Fruit fly (Drosophila melanogaster) whole organism, embryonic: ENCODE measurements around the gene xmas.
A peak's percentile ranks its signal among the peaks of the same experiment; 100 is the strongest.

Experiments
- CG10209 ChIP-seq: fragments of 200-800 bp; sonication (Bioruptor generic); optimal IDR thresholded peaks from 3 replicates; lab custom pipeline; 2017; ENCODE audit warnings: missing biosample characterization, mild to moderate bottlenecking, missing genetic modification characterization, missing genetic modification reagents
- CG10366 ChIP-seq: fragments of 200-800 bp; sonication (Bioruptor generic); IDR thresholded peaks from 2 replicates; pipeline ENCODE4 v1.3.6; 2022; ENCODE audit warnings: missing biosample characterization, missing genetic modification characterization
- CG11723 ChIP-seq: fragments of 200-800 bp; sonication (Bioruptor generic); optimal IDR thresholded peaks from 2 replicates; lab custom pipeline; 2017; ENCODE audit warnings: missing biosample characterization, mild to moderate bottlenecking, missing genetic modification characterization
- CG12391 ChIP-seq: fragments of 200-800 bp; sonication (Bioruptor generic); optimal IDR thresholded peaks from 3 replicates; lab custom pipeline; 2018; ENCODE audit warnings: missing biosample characterization, mild to moderate bottlenecking, missing genetic modification characterization, moderate library complexity
- CG12659 ChIP-seq: fragments of 200-800 bp; sonication (Bioruptor generic); optimal IDR thresholded peaks from 3 replicates; lab custom pipeline; 2017; ENCODE audit warnings: mild to moderate bottlenecking, missing biosample characterization, missing genetic modification reagents, missing genetic modification characterization
- CG13424 ChIP-seq: fragments of 200-800 bp; sonication (Bioruptor generic); optimal IDR thresholded peaks from 2 replicates; lab custom pipeline; 2019; ENCODE audit warnings: missing biosample characterization, mild to moderate bottlenecking, missing genetic modification characterization, moderate library complexity
- CG14441 ChIP-seq: fragments of 200-800 bp; sonication (Bioruptor generic); IDR thresholded peaks from 2 replicates; pipeline ENCODE4 v1.3.6; 2022; ENCODE audit warnings: missing biosample characterization, missing genetic modification characterization
- CG15269 ChIP-seq: fragments of 200-800 bp; sonication (Bioruptor generic); optimal IDR thresholded peaks from 2 replicates; lab custom pipeline; 2018; ENCODE audit warnings: missing biosample characterization, mild to moderate bottlenecking, missing genetic modification characterization, moderate library complexity
- CG1529 ChIP-seq: fragments of 200-800 bp; sonication (Bioruptor generic); optimal IDR thresholded peaks from 3 replicates; lab custom pipeline; 2018; ENCODE audit warnings: missing biosample characterization, missing genetic modification characterization
- CG15696 ChIP-seq: fragments of 200-800 bp; sonication (Bioruptor generic); optimal IDR thresholded peaks from 2 replicates; lab custom pipeline; 2019; ENCODE audit warnings: missing biosample characterization, mild to moderate bottlenecking, missing genetic modification characterization, moderate library complexity
- CG16863 ChIP-seq: fragments of 200-800 bp; sonication (Bioruptor generic); optimal IDR thresholded peaks from 3 replicates; lab custom pipeline; 2016; ENCODE audit warnings: missing biosample characterization, missing genetic modification characterization
- CG18619 ChIP-seq: fragments of 200-800 bp; sonication (Bioruptor generic); optimal IDR thresholded peaks from 3 replicates; lab custom pipeline; 2017; ENCODE audit warnings: missing biosample characterization, mild to moderate bottlenecking, missing genetic modification characterization
- CG2712 ChIP-seq: fragments of 200-800 bp; optimal IDR thresholded peaks from 3 replicates; lab custom pipeline; 2019; ENCODE audit warnings: missing biosample characterization, mild to moderate bottlenecking, missing genetic modification characterization, moderate library complexity
- CG32772 ChIP-seq: fragments of 200-800 bp; sonication (Bioruptor generic); IDR thresholded peaks from 2 replicates; pipeline ENCODE4 v1.3.6; 2022; ENCODE audit warnings: missing biosample characterization, missing genetic modification characterization
- CG3407 ChIP-seq: fragments of 200-800 bp; sonication (Bioruptor generic); optimal IDR thresholded peaks from 2 replicates; lab custom pipeline; 2018; ENCODE audit warnings: missing biosample characterization, mild to moderate bottlenecking, missing genetic modification characterization
- CG4854 ChIP-seq: fragments of 200-800 bp; sonication (Bioruptor generic); optimal IDR thresholded peaks from 2 replicates; lab custom pipeline; 2016; ENCODE audit warnings: missing biosample characterization, missing genetic modification characterization, inconsistent platforms
- CG5245 ChIP-seq: fragments of 200-800 bp; sonication (Bioruptor generic); optimal IDR thresholded peaks from 3 replicates; lab custom pipeline; 2016; ENCODE audit warnings: missing biosample characterization, missing genetic modification characterization
- CG7271 ChIP-seq: fragments of 200-800 bp; sonication (Bioruptor generic); optimal IDR thresholded peaks from 2 replicates; lab custom pipeline; 2018; ENCODE audit warnings: missing biosample characterization, mild to moderate bottlenecking, missing genetic modification characterization, moderate library complexity
- CG8924 ChIP-seq: fragments of 200-800 bp; optimal IDR thresholded peaks from 3 replicates; lab custom pipeline; 2019; ENCODE audit warnings: missing biosample characterization, mild to moderate bottlenecking, missing genetic modification characterization, moderate library complexity
- ERR ChIP-seq: fragments of 200-800 bp; sonication (Bioruptor generic); optimal IDR thresholded peaks from 2 replicates; lab custom pipeline; 2016; ENCODE audit warnings: missing biosample characterization, missing genetic modification characterization
- Eip74EF ChIP-seq, 2 experiments: fragments of 200-800 bp in 1 of 2; fragments of >200 bp in 1 of 2; sonication (Bioruptor generic) in 1 of 2; optimal IDR thresholded peaks; 2 replicates each; lab custom pipeline; 2017 to 2019; ENCODE audit warnings: missing biosample characterization in 2 of 2, missing genetic modification characterization in 2 of 2, mild to moderate bottlenecking in 1 of 2, moderate library complexity in 1 of 2
- Hr3 ChIP-seq: fragments of 200-800 bp; sonication (Bioruptor generic); optimal IDR thresholded peaks from 3 replicates; lab custom pipeline; 2016; ENCODE audit warnings: missing biosample characterization, missing genetic modification characterization
- Hr78 ChIP-seq, 2 experiments: fragments of 200-800 bp in 1 of 2; fragments of >200 bp in 1 of 2; sonication (Bioruptor generic) in 1 of 2; optimal IDR thresholded peaks; 2 replicates each; lab custom pipeline; 2017 to 2019; ENCODE audit warnings: missing biosample characterization in 2 of 2, missing genetic modification characterization in 2 of 2, mild to moderate bottlenecking in 1 of 2, moderate library complexity in 1 of 2
- Lhr ChIP-seq: fragments of 200-800 bp; sonication (Bioruptor generic); optimal IDR thresholded peaks from 3 replicates; lab custom pipeline; 2017; ENCODE audit warnings: mild to moderate bottlenecking, missing biosample characterization, missing genetic modification reagents, missing genetic modification characterization
- MESR4 ChIP-seq: fragments of 200-800 bp; sonication (Bioruptor generic); optimal IDR thresholded peaks from 2 replicates; lab custom pipeline; 2018; ENCODE audit warnings: missing biosample characterization, mild to moderate bottlenecking, missing genetic modification characterization, moderate library complexity
- Max ChIP-seq: fragments of 200-800 bp; sonication (Bioruptor generic); optimal IDR thresholded peaks from 2 replicates; lab custom pipeline; 2016; ENCODE audit warnings: missing biosample characterization, mild to moderate bottlenecking, missing genetic modification characterization
- Oaz ChIP-seq: fragments of 200-800 bp; sonication (Bioruptor generic); IDR thresholded peaks from 2 replicates; pipeline ENCODE4 v1.3.6; 2022; ENCODE audit warnings: missing biosample characterization, missing genetic modification characterization
- Vsx1 ChIP-seq: fragments of 200-800 bp; sonication (Bioruptor generic); optimal IDR thresholded peaks from 2 replicates; lab custom pipeline; 2017; ENCODE audit warnings: missing biosample characterization, mild to moderate bottlenecking, missing genetic modification characterization, missing genetic modification reagents
- bcd ChIP-seq: fragments of 200-800 bp; sonication (Bioruptor generic); optimal IDR thresholded peaks from 2 replicates; lab custom pipeline; 2017; ENCODE audit warnings: missing biosample characterization, mild to moderate bottlenecking, missing genetic modification characterization
- chn ChIP-seq: fragments of 200-800 bp; sonication (Bioruptor generic); optimal IDR thresholded peaks from 2 replicates; lab custom pipeline; 2016; ENCODE audit warnings: missing biosample characterization, missing genetic modification characterization
- ci ChIP-seq: fragments of 200-800 bp; sonication (Bioruptor generic); IDR thresholded peaks from 3 replicates; pipeline ENCODE4 v1.3.6; 2022; ENCODE audit warnings: missing biosample characterization, missing genetic modification characterization
- crp ChIP-seq, 2 experiments: fragments of 200-800 bp; sonication (Bioruptor generic); optimal IDR thresholded peaks; 2 replicates in 1 of 2; 3 replicates in 1 of 2; lab custom pipeline; 2017; ENCODE audit warnings: missing biosample characterization in 2 of 2, missing genetic modification characterization in 2 of 2, mild to moderate bottlenecking in 1 of 2, moderate library complexity in 1 of 2
- dmrt11E ChIP-seq: fragments of 200-800 bp; sonication (Bioruptor generic); optimal IDR thresholded peaks from 3 replicates; lab custom pipeline; 2018; ENCODE audit warnings: missing biosample characterization, mild to moderate bottlenecking, missing genetic modification characterization, moderate library complexity
- eve ChIP-seq, 2 experiments: fragments of >200 bp; optimal IDR thresholded peaks; 2 replicates each; lab custom pipeline; 2017; ENCODE audit warnings: missing biosample characterization in 2 of 2, missing genetic modification characterization in 2 of 2
- eyg ChIP-seq: fragments of 200-800 bp; sonication (Bioruptor generic); optimal IDR thresholded peaks from 3 replicates; lab custom pipeline; 2016; ENCODE audit warnings: missing biosample characterization, missing genetic modification characterization
- fd102C ChIP-seq: fragments of 200-800 bp; sonication (Bioruptor generic); optimal IDR thresholded peaks from 2 replicates; lab custom pipeline; 2018; ENCODE audit warnings: missing biosample characterization, mild to moderate bottlenecking, missing genetic modification characterization, moderate library complexity
- gcm ChIP-seq: fragments of 200-800 bp; sonication (Bioruptor generic); optimal IDR thresholded peaks from 2 replicates; lab custom pipeline; 2019; ENCODE audit warnings: missing biosample characterization, mild to moderate bottlenecking, missing genetic modification characterization, moderate library complexity
- gsb ChIP-seq: fragments of 200-800 bp; sonication (Bioruptor generic); IDR thresholded peaks from 2 replicates; pipeline ENCODE4 v1.3.6; 2022; ENCODE audit warnings: missing biosample characterization, missing genetic modification characterization
- hb ChIP-seq: fragments of 200-800 bp; sonication (Bioruptor generic); IDR thresholded peaks from 3 replicates; pipeline ENCODE4 v1.3.6; 2022; ENCODE audit warnings: missing biosample characterization, missing genetic modification characterization; ENCODE audit not compliant: partially characterized antibody
- jigr1 ChIP-seq: fragments of 200-800 bp; sonication (Bioruptor generic); IDR thresholded peaks from 3 replicates; pipeline ENCODE4 v1.3.6; 2022; ENCODE audit warnings: missing biosample characterization, missing genetic modification characterization
- lmd ChIP-seq: fragments of 200-800 bp; sonication (Bioruptor generic); IDR thresholded peaks from 2 replicates; pipeline ENCODE4 v1.3.6; 2022; ENCODE audit warnings: missing biosample characterization, missing genetic modification characterization
- nau ChIP-seq: fragments of 200-800 bp; sonication (Bioruptor generic); optimal IDR thresholded peaks from 3 replicates; lab custom pipeline; 2017; ENCODE audit warnings: missing biosample characterization, mild to moderate bottlenecking, missing genetic modification characterization, missing genetic modification reagents
- ro ChIP-seq: fragments of 200-800 bp; sonication (Bioruptor generic); IDR thresholded peaks from 2 replicates; pipeline ENCODE4 v1.3.6; 2022; ENCODE audit warnings: missing biosample characterization, missing genetic modification characterization
- row ChIP-seq: fragments of 200-800 bp; sonication (Bioruptor generic); IDR thresholded peaks from 3 replicates; pipeline ENCODE4 v1.3.6; 2022; ENCODE audit warnings: missing biosample characterization, missing genetic modification characterization
- sens ChIP-seq: fragments of 200-800 bp; sonication (Bioruptor generic); peaks from one replicate; lab custom pipeline; 2016; ENCODE audit warnings: missing biosample characterization, missing genetic modification characterization
- shn ChIP-seq: fragments of 200-800 bp; sonication (Bioruptor generic); optimal IDR thresholded peaks from 3 replicates; lab custom pipeline; 2016; ENCODE audit warnings: missing biosample characterization, missing genetic modification characterization
- sna ChIP-seq: fragments of 200-800 bp; sonication (Bioruptor generic); IDR thresholded peaks from 2 replicates; pipeline ENCODE4 v1.3.6; 2022; ENCODE audit warnings: missing biosample characterization, missing genetic modification characterization; ENCODE audit not compliant: partially characterized antibody
- wor ChIP-seq: fragments of 200-800 bp; sonication (Bioruptor generic); IDR thresholded peaks from 2 replicates; pipeline ENCODE4 v1.3.6; 2022; ENCODE audit warnings: missing biosample characterization, missing genetic modification characterization
- yki ChIP-seq: fragments of >200 bp; optimal IDR thresholded peaks from 3 replicates; lab custom pipeline; 2018

The xmas gene

DNA sequence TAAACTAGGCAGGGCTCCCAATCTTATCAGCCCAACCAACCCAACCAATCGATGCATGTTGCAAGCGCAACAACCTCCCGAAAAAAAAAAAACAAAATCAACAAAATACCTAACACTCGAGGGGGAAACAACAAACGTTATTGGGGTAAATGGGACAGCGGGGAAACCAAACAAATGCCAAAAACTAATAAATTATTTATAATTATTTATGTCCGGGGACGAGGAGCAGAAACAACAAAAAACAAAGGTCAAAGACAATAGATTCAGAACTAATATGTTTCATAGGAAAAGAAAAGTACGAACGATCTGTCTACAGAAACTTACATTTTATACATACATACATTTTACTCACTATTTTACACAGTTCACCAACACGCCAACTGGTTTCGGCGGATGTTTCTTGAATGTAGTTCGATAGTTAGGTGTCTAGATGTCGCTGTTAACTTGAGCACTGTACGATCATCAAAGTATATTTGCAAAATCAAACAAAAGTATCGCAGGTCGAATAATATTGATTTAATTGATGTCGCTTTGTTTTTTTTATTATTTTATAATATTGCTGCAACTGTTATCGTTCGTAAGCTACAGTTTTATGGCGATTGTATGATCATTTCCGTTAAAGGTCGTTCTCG, 16.6 kb upstream of the xmas start (continued):
- TF ChIP-seq CG11723 (no peak), Hr78 (GFP tag; optimal IDR thresholded peaks at IDR 0.05; lab: Kevin White, UChicago) (peak in 1 of 2 experiments; percentile 70), CG32772 (GFP tag; lab: Robert Waterston, UW) (peak; percentile 30; the same call in 1 of the 2 replicates), CG3407 (GFP tag; lab: Kevin White, UChicago) (no peak), sna (GFP tag; lab: Robert Waterston, UW) (no peak), ro (GFP tag; lab: Robert Waterston, UW) (no peak), CG15696 (tag; lab: Kevin White, UChicago) (peak; percentile 41), Vsx1 (no peak), ERR (GFP tag; lab: Kevin White, UChicago) (no peak), sens (GFP tag; lab: Kevin White, UChicago) (peak; percentile 78), CG16863 (GFP tag; lab: Kevin White, UChicago) (no peak), Oaz (GFP tag; lab: Robert Waterston, UW) (no peak), CG15269 (no peak), ci (GFP tag; lab: Robert Waterston, UW) (0 out of 3 replicates have a peak, but pooled peaks have one; percentile 50), shn (GFP tag; lab: Kevin White, UChicago) (no peak), CG10209 (GFP tag; lab: Kevin White, UChicago) (peak; percentile 32), CG10366 (GFP tag; lab: Robert Waterston, UW) (peak; percentile 40; the same call in 1 of the 2 replicates), CG14441 (GFP tag; lab: Robert Waterston, UW) (peak; percentile 44), CG1529 (GFP tag; lab: Kevin White, UChicago) (no peak), lmd (GFP tag; lab: Robert Waterston, UW) (no peak; the same call in 1 of the 2 replicates), jigr1 (GFP tag; lab: Robert Waterston, UW) (no peak), dmrt11E (peak; percentile 37), Max (no peak), Lhr (GFP tag; lab: Kevin White, UChicago) (peak; percentile 66), eyg (GFP tag; lab: Kevin White, UChicago) (no peak), CG18619 (GFP tag; lab: Kevin White, UChicago) (no peak), wor (GFP tag; lab: Robert Waterston, UW) (no peak), gsb (GFP tag; lab: Robert Waterston, UW) (no peak), MESR4 (GFP tag; lab: Kevin White, UChicago) (no peak), chn (peak; percentile 12), CG4854 (peak; percentile 24), CG12659 (GFP tag; lab: Kevin White, UChicago) (peak; percentile 28), fd102C (no peak), yki (lab: Kevin White, UChicago) (no peak), gcm (no peak), CG8924 (tag; lab: Kevin White, UChicago) (no peak), Eip74EF (GFP tag; optimal IDR thresholded peaks at IDR 0.05; lab: Kevin White, UChicago) (no peak), CG7271 (no peak), row (GFP tag; lab: Robert Waterston, UW) (0 out of 3 replicates have a peak, but pooled peaks have one; percentile 13), CG5245 (peak; percentile 33), nau (GFP tag; lab: Kevin White, UChicago) (no peak), Hr3 (peak; percentile 7), eve (GFP tag; optimal IDR thresholded peaks at IDR 0.05; lab: Kevin White, UChicago) (no peak), hb (GFP tag; lab: Robert Waterston, UW) (no peak), CG13424 (peak; percentile 18), CG2712 (tag; lab: Kevin White, UChicago) (peak; percentile 34), crp (GFP tag; optimal IDR thresholded peaks at IDR 0.05; lab: Kevin White, UChicago) (no peak), CG12391 (tag; lab: Kevin White, UChicago) (peak; percentile 14), bcd (GFP tag; lab: Kevin White, UChicago) (peak; percentile 0)
